Worm (Caenorhabditis elegans) whole organism, early embryonic: ENCODE data around the gene C14A4.9.

Experiments used
- B0310.2 ChIP-seq: sonication (generic microtip); optimal IDR thresholded peaks from 2 replicates; lab custom pipeline; 2016; ENCODE audit warnings: mild to moderate bottlenecking, missing genetic modification characterization, missing compliant biosample characterization
- F13C5.2 ChIP-seq: sonication (generic microtip); optimal IDR thresholded peaks from 2 replicates; lab custom pipeline; 2017; ENCODE audit warnings: mild to moderate bottlenecking, missing genetic modification characterization, inconsistent platforms, missing compliant biosample characterization
- aly-1 ChIP-seq: sonication (generic microtip); optimal IDR thresholded peaks from 2 replicates; lab custom pipeline; 2016; ENCODE audit warnings: missing genetic modification characterization, missing compliant biosample characterization
- ama-1 ChIP-seq: fragments of 150-350 bp; optimal IDR thresholded peaks from 2 replicates; lab custom pipeline; 2014
- ceh-13 ChIP-seq: fragments of 200-800 bp; sonication (Bioruptor generic); optimal IDR thresholded peaks from 2 replicates; lab custom pipeline; 2018; ENCODE audit warnings: mild to moderate bottlenecking, missing genetic modification characterization, missing compliant biosample characterization
- ceh-36 ChIP-seq: sonication (generic microtip); optimal IDR thresholded peaks from 2 replicates; lab custom pipeline; 2016; ENCODE audit warnings: missing genetic modification characterization, inconsistent platforms, missing compliant biosample characterization
- ets-7 ChIP-seq: sonication (generic microtip); optimal IDR thresholded peaks from 2 replicates; lab custom pipeline; 2016; ENCODE audit warnings: missing genotype, missing genetic modification characterization, missing compliant biosample characterization
- flt-1 ChIP-seq: fragments of 200-800 bp; sonication (Bioruptor generic); IDR thresholded peaks from 2 replicates; pipeline ENCODE4 v1.3.6; 2022; ENCODE audit warnings: missing genetic modification characterization, missing compliant biosample characterization
- hmbx-1 ChIP-seq: sonication (generic microtip); optimal IDR thresholded peaks from 2 replicates; lab custom pipeline; 2016; ENCODE audit warnings: mild to moderate bottlenecking, missing genetic modification characterization, missing compliant biosample characterization
- hmg-4 ChIP-seq: fragments of 200-800 bp; sonication (Bioruptor generic); optimal IDR thresholded peaks from 2 replicates; lab custom pipeline; 2018; ENCODE audit warnings: mild to moderate bottlenecking, missing genetic modification characterization, missing compliant biosample characterization
- hnd-1 ChIP-seq: sonication (generic microtip); optimal IDR thresholded peaks from 2 replicates; lab custom pipeline; 2016; ENCODE audit warnings: missing genetic modification characterization, missing compliant biosample characterization
- pes-1 ChIP-seq: fragments of 200-800 bp; sonication (Bioruptor generic); IDR thresholded peaks from 2 replicates; pipeline ENCODE4 v1.3.6; 2022; ENCODE audit warnings: missing genetic modification reagents, missing genetic modification characterization, missing compliant biosample characterization
- scrt-1 ChIP-seq: fragments of 200-800 bp; sonication (Bioruptor generic); IDR thresholded peaks from 2 replicates; pipeline ENCODE4 v1.3.6; 2022; ENCODE audit warnings: missing genetic modification characterization, missing compliant biosample characterization
- sea-1 ChIP-seq: fragments of 200-800 bp; sonication (Bioruptor generic); conservative IDR thresholded peaks from 2 replicates; pipeline ENCODE4 v1.3.6; 2022; ENCODE audit warnings: missing genetic modification characterization, missing compliant biosample characterization
- tbx-11 ChIP-seq: fragments of 200-800 bp; sonication (Bioruptor generic); IDR thresholded peaks from 2 replicates; pipeline ENCODE4 v1.3.6; 2022; ENCODE audit warnings: missing genetic modification characterization, missing compliant biosample characterization
- tbx-37 ChIP-seq: fragments of 200-800 bp; sonication (Bioruptor generic); conservative IDR thresholded peaks from 2 replicates; pipeline ENCODE4 v1.3.6; 2022; ENCODE audit warnings: missing genetic modification reagents, missing genetic modification characterization, missing compliant biosample characterization
- tra-4 ChIP-seq: sonication (generic microtip); optimal IDR thresholded peaks from 2 replicates; lab custom pipeline; 2017; ENCODE audit warnings: missing genetic modification characterization, missing compliant biosample characterization

The C14A4.9 gene

DNA sequence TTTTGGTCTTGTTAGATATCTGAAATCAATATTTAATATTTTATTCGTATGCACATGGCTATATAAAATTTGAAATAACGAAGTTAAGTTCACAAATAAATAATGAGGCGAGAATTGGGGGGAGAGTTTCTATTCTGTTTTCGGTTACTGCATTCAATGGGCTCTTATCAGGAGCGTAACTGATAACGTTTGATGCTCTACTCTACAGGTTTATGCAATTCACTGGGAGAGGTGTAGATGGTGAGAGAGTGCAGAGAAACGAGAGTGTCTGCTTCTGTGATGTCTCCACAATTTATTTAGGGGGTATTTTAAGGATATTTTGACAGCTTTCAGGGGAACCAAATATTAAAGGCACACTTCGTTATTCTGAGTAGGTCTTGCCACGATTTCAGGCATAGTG is 4.4 kb upstream of the C14A4.9 start, which contains the start of gene C14A4.6:
Gene C14A4.6, minus strand, starts transcription at position 19 of the 400 bp plus-strand sequence.
- TF ChIP-seq ceh-13, result no peak
- no peak for TF ChIP-seq F13C5.2 (tag; lab: Kevin White, UChicago)
- TF ChIP-seq tra-4 (tag; lab: Kevin White, UChicago), result no peak
- no peak for TF ChIP-seq pes-1 (GFP tag; lab: Robert Waterston, UW)
- TF ChIP-seq ceh-36 (tag; lab: Kevin White, UChicago), result no peak
- no peak for TF ChIP-seq aly-1 (tag; lab: Kevin White, UChicago)
- TF ChIP-seq hmg-4 (GFP tag; lab: Kevin White, UChicago), result no peak
- TF ChIP-seq tbx-11 (GFP tag; lab: Robert Waterston, UW), result no peak
- no peak for TF ChIP-seq scrt-1 (GFP tag; lab: Robert Waterston, UW)
- no peak for TF ChIP-seq sea-1 (GFP tag; lab: Robert Waterston, UW)
- no peak for TF ChIP-seq ets-7
- TF ChIP-seq ama-1 (lab: Kevin White, UChicago), result no peak
- TF ChIP-seq B0310.2 (tag; lab: Kevin White, UChicago), result no peak
- TF ChIP-seq hnd-1 (tag; lab: Kevin White, UChicago), result no peak
- no peak for TF ChIP-seq flt-1 (GFP tag; lab: Robert Waterston, UW)

DNA sequence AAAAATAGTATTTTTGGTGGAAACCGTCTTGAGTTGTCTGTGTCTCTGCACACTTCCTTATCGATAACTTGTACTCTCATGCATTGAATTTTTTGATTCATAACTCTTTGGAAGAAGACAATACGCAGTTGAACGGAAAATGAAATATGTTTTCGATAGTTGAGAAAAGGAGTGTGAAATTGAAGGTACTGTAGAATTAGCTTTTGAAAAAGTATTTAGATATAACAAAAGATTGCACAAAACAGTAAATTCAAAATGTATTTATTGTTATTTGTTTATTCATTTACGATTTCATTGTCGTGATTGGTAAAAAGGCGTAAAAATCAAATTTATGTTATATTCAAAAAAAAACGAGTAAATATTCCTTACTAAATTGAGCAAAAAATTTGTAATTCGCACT is 2.7 kb upstream of the C14A4.9 start, which contains the start of gene C14A4.7:
Gene C14A4.7, minus strand, starts transcription at position 101 of the 400 bp plus-strand sequence.
- TF ChIP-seq ceh-13, result no peak

DNA sequence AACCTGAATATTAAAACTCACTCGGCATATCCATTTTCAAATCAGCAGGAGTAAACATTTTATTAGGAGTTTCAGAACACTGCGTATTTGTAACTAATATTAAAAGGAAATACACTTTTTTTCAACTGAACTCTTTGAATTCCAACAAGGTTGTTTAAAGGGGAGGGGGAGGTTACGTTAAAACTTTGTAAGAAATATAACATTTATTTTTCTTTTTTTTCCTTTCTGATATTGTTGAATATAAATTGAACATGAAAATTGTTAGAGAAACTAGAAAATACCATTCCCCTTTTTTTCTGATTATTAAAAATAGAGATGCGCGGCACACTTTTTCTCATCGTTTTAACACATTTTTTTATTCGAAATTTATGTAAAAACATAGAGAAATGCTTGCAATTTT is 1.1 kb upstream of the C14A4.9 start, which contains the start of gene C14A4.8:
Gene C14A4.8, minus strand, starts transcription at position 101 of the 400 bp plus-strand sequence.
- no peak for TF ChIP-seq ama-1 (lab: Kevin White, UChicago)
- TF ChIP-seq ets-7, result no peak
- no peak for TF ChIP-seq ceh-13
- TF ChIP-seq scrt-1 (GFP tag; lab: Robert Waterston, UW), result no peak
- no peak for TF ChIP-seq F13C5.2 (tag; lab: Kevin White, UChicago)
- no peak for TF ChIP-seq tbx-37 (GFP tag; lab: Robert Waterston, UW)
- no peak for TF ChIP-seq hnd-1 (tag; lab: Kevin White, UChicago)
- no peak for TF ChIP-seq tra-4 (tag; lab: Kevin White, UChicago)
- TF ChIP-seq pes-1 (GFP tag; lab: Robert Waterston, UW), result no peak
- TF ChIP-seq hmg-4 (GFP tag; lab: Kevin White, UChicago), result no peak
- no peak for TF ChIP-seq ceh-36 (tag; lab: Kevin White, UChicago)
- TF ChIP-seq flt-1 (GFP tag; lab: Robert Waterston, UW), result no peak
- TF ChIP-seq hmbx-1 (tag; lab: Kevin White, UChicago), result no peak
- TF ChIP-seq B0310.2 (tag; lab: Kevin White, UChicago), result no peak
- TF ChIP-seq sea-1 (GFP tag; lab: Robert Waterston, UW), result no peak
- no peak for TF ChIP-seq tbx-11 (GFP tag; lab: Robert Waterston, UW)
- TF ChIP-seq aly-1 (tag; lab: Kevin White, UChicago), result no peak

DNA sequence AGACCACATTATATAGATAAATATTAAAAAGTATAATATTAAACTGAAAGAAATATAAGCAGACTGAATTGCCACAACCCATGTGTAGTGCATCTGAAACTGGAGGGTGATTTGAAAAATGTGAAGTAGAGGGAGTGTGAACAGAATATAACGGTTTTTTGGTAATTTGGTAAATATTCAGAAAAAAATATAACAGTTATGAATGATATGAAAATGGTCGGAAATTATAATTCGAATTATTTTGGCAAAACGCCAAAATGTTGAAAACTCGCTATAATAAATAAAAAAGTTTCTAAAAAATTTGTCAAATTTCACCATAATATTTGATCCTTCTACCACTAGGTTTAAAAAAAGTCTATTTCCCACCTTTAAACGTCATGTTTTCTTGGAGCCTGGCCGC is 3.0 kb downstream of the C14A4.9 start, which contains the start of gene srv-2:
Gene srv-2, minus strand, starts transcription at position 101 of the 400 bp plus-strand sequence.
- TF ChIP-seq sea-1 (GFP tag; lab: Robert Waterston, UW), result no peak
- TF ChIP-seq pes-1 (GFP tag; lab: Robert Waterston, UW), result no peak
- no peak for TF ChIP-seq hmbx-1 (tag; lab: Kevin White, UChicago)
- no peak for TF ChIP-seq aly-1 (tag; lab: Kevin White, UChicago)
- no peak for TF ChIP-seq hnd-1 (tag; lab: Kevin White, UChicago)
- TF ChIP-seq tbx-11 (GFP tag; lab: Robert Waterston, UW), result no peak
- TF ChIP-seq ama-1 (lab: Kevin White, UChicago), result no peak
- no peak for TF ChIP-seq scrt-1 (GFP tag; lab: Robert Waterston, UW)
- TF ChIP-seq F13C5.2 (tag; lab: Kevin White, UChicago), result no peak
- no peak for TF ChIP-seq tra-4 (tag; lab: Kevin White, UChicago)

DNA sequence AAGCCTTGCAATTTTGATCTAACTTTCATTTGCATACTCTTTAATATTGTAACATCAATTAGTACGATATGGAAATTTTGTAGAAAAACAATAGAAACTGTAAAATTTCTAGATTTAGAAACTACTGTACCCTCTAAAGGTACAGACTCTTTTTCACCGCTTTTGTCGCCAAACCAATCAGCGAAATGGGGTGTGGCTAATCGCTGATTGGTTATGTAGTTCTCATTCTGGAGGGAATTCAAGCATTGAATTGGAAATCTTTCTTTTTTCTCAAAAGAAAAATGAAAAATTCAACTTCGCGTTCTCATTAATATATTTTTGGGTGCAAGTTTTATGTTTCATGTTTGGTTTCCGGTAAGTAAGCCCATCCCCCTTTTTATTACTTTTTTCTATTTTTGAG is 4.4 kb downstream of the C14A4.9 start:
- no peak for TF ChIP-seq tra-4 (tag; lab: Kevin White, UChicago)
- TF ChIP-seq ceh-36 (tag; lab: Kevin White, UChicago), result no peak
- no peak for TF ChIP-seq hmbx-1 (tag; lab: Kevin White, UChicago)
- no peak for TF ChIP-seq tbx-11 (GFP tag; lab: Robert Waterston, UW)
- no peak for TF ChIP-seq B0310.2 (tag; lab: Kevin White, UChicago)
- no peak for TF ChIP-seq flt-1 (GFP tag; lab: Robert Waterston, UW)
- no peak for TF ChIP-seq scrt-1 (GFP tag; lab: Robert Waterston, UW)
- no peak for TF ChIP-seq hnd-1 (tag; lab: Kevin White, UChicago)
- TF ChIP-seq ama-1 (lab: Kevin White, UChicago), result no peak
- no peak for TF ChIP-seq aly-1 (tag; lab: Kevin White, UChicago)
- no peak for TF ChIP-seq tbx-37 (GFP tag; lab: Robert Waterston, UW)
- TF ChIP-seq pes-1 (GFP tag; lab: Robert Waterston, UW), result no peak
- TF ChIP-seq hmg-4 (GFP tag; lab: Kevin White, UChicago), result no peak

DNA sequence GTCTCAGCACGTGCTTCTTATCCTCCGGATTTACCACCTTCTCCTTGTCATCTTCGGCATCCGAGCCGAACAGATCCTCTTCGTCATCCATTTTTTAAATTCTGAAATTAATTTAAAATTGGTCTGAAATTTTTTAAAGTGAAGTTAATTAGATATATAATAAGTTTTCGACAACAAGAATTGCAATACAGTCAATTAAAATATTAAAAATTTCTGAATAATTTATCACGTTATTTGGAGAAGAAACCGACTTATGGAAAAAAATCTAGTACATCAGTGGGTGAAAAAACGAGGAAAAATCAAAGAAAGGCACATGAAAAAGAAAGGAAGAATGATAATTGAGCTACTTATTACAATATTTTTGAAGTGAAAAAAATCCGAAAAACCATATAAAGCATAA is 6.4 kb downstream of the C14A4.9 start, which contains the start of gene taf-13:
Gene taf-13, minus strand, starts transcription at position 101 of the 400 bp plus-strand sequence.
- TF ChIP-seq pes-1 (GFP tag; lab: Robert Waterston, UW) (no peak), hmg-4 (GFP tag; lab: Kevin White, UChicago) (no peak), tra-4 (tag; lab: Kevin White, UChicago) (no peak), hmbx-1 (tag; lab: Kevin White, UChicago) (no peak), ceh-36 (tag; lab: Kevin White, UChicago) (no peak), ama-1 (lab: Kevin White, UChicago) (no peak), ceh-13 (no peak), scrt-1 (GFP tag; lab: Robert Waterston, UW) (no peak), aly-1 (tag; lab: Kevin White, UChicago) (no peak), sea-1 (GFP tag; lab: Robert Waterston, UW) (no peak), ets-7 (no peak), F13C5.2 (tag; lab: Kevin White, UChicago) (no peak), tbx-37 (GFP tag; lab: Robert Waterston, UW) (no peak), flt-1 (GFP tag; lab: Robert Waterston, UW) (no peak), tbx-11 (GFP tag; lab: Robert Waterston, UW) (no peak), hnd-1 (tag; lab: Kevin White, UChicago) (no peak), B0310.2 (tag; lab: Kevin White, UChicago) (no peak)
